Fruit fly (Drosophila melanogaster) whole organism, embryonic: Measurements from ENCODE around the gene Rad17.

ENCODE experiments used
- Antp ChIP-seq: fragments of 200-800 bp; sonication (Bioruptor generic); optimal IDR thresholded peaks from 3 replicates; lab custom pipeline; 2016; ENCODE audit warnings: missing biosample characterization, missing genetic modification characterization
- Blimp-1 ChIP-seq: fragments of 200-800 bp; sonication (Bioruptor generic); optimal IDR thresholded peaks from 3 replicates; lab custom pipeline; 2018; ENCODE audit warnings: missing biosample characterization, missing genetic modification characterization, mild to moderate bottlenecking, moderate library complexity, missing genetic modification reagents
- CG10267 ChIP-seq: fragments of 200-800 bp; sonication (Bioruptor generic); optimal IDR thresholded peaks from 2 replicates; lab custom pipeline; 2018; ENCODE audit warnings: missing biosample characterization, mild to moderate bottlenecking, missing genetic modification characterization, moderate library complexity
- CG12155 ChIP-seq: fragments of 200-800 bp; sonication (Bioruptor generic); optimal IDR thresholded peaks from 3 replicates; lab custom pipeline; 2016; ENCODE audit warnings: missing biosample characterization, missing genetic modification characterization
- CG12299 ChIP-seq: fragments of 200-800 bp; sonication (Bioruptor generic); optimal IDR thresholded peaks from 2 replicates; lab custom pipeline; 2018; ENCODE audit warnings: missing biosample characterization, mild to moderate bottlenecking, missing genetic modification characterization
- CG14050 ChIP-seq: fragments of 200-800 bp; sonication (Bioruptor generic); IDR thresholded peaks from 3 replicates; pipeline ENCODE4 v1.3.6; 2022; ENCODE audit warnings: missing biosample characterization, missing genetic modification characterization
- CG14710 ChIP-seq: fragments of 200-800 bp; sonication (Bioruptor generic); optimal IDR thresholded peaks from 3 replicates; lab custom pipeline; 2019; ENCODE audit warnings: missing biosample characterization, mild to moderate bottlenecking, missing genetic modification characterization, moderate library complexity
- CG15514 ChIP-seq: fragments of 200-800 bp; sonication (Bioruptor generic); optimal IDR thresholded peaks from 3 replicates; lab custom pipeline; 2017; ENCODE audit warnings: missing biosample characterization, missing genetic modification characterization, mild to moderate bottlenecking, moderate library complexity, missing genetic modification reagents
- CG3065 ChIP-seq: fragments of 200-800 bp; sonication (Bioruptor generic); optimal IDR thresholded peaks from 2 replicates; lab custom pipeline; 2016; ENCODE audit warnings: missing biosample characterization, missing genetic modification characterization
- CG32772 ChIP-seq: fragments of 200-800 bp; sonication (Bioruptor generic); IDR thresholded peaks from 2 replicates; pipeline ENCODE4 v1.3.6; 2022; ENCODE audit warnings: missing biosample characterization, missing genetic modification characterization
- CG34422 ChIP-seq: fragments of 200-800 bp; sonication (Bioruptor generic); IDR thresholded peaks from 3 replicates; pipeline ENCODE4 v1.3.6; 2022; ENCODE audit warnings: missing biosample characterization, missing genetic modification characterization
- CG4617 ChIP-seq: fragments of 200-800 bp; sonication (Bioruptor generic); optimal IDR thresholded peaks from 3 replicates; lab custom pipeline; 2016; ENCODE audit warnings: missing biosample characterization, missing genetic modification characterization, borderline replicate concordance
- CG6813 ChIP-seq: fragments of 200-800 bp; sonication (Bioruptor generic); optimal IDR thresholded peaks from 2 replicates; lab custom pipeline; 2017; ENCODE audit warnings: missing biosample characterization, missing genetic modification characterization, mild to moderate bottlenecking, moderate library complexity, missing genetic modification reagents
- CG7271 ChIP-seq: fragments of 200-800 bp; sonication (Bioruptor generic); optimal IDR thresholded peaks from 2 replicates; lab custom pipeline; 2018; ENCODE audit warnings: missing biosample characterization, mild to moderate bottlenecking, missing genetic modification characterization, moderate library complexity
- CG7745 ChIP-seq: fragments of 200-800 bp; sonication (Bioruptor generic); optimal IDR thresholded peaks from 2 replicates; lab custom pipeline; 2018; ENCODE audit warnings: missing biosample characterization, mild to moderate bottlenecking, missing genetic modification characterization, moderate library complexity
- CG7928 ChIP-seq: fragments of 200-800 bp; sonication (Bioruptor generic); optimal IDR thresholded peaks from 2 replicates; lab custom pipeline; 2017; ENCODE audit warnings: missing biosample characterization, mild to moderate bottlenecking, missing genetic modification characterization
- CG7963 ChIP-seq: fragments of 200-800 bp; sonication (Bioruptor generic); IDR thresholded peaks from 3 replicates; pipeline ENCODE4 v1.3.6; 2022; ENCODE audit warnings: missing biosample characterization, missing genetic modification characterization; ENCODE audit not compliant: partially characterized antibody
- CG8765 ChIP-seq: fragments of 200-800 bp; sonication (Bioruptor generic); IDR thresholded peaks from 2 replicates; pipeline ENCODE4 v1.3.6; 2022; ENCODE audit warnings: missing biosample characterization, missing genetic modification characterization
- CG9727 ChIP-seq: fragments of 200-800 bp; sonication (Bioruptor generic); optimal IDR thresholded peaks from 3 replicates; lab custom pipeline; 2017; ENCODE audit warnings: missing biosample characterization, mild to moderate bottlenecking, missing genetic modification characterization
- CG9817 ChIP-seq: fragments of 200-800 bp; sonication (Bioruptor generic); optimal IDR thresholded peaks from 2 replicates; lab custom pipeline; 2018; ENCODE audit warnings: missing biosample characterization, mild to moderate bottlenecking, missing genetic modification characterization, moderate library complexity
- Fer3 ChIP-seq: fragments of 200-800 bp; sonication (Bioruptor generic); optimal IDR thresholded peaks from 2 replicates; lab custom pipeline; 2018; ENCODE audit warnings: missing biosample characterization, mild to moderate bottlenecking, missing genetic modification characterization, moderate library complexity
- H15 ChIP-seq: fragments of 200-800 bp; sonication (Bioruptor generic); IDR thresholded peaks from 3 replicates; pipeline ENCODE4 v1.3.6; 2022; ENCODE audit warnings: missing biosample characterization, missing genetic modification characterization
- Jarid2 ChIP-seq: fragments of 200-800 bp; sonication (Bioruptor generic); optimal IDR thresholded peaks from 3 replicates; lab custom pipeline; 2017; ENCODE audit warnings: mild to moderate bottlenecking, missing biosample characterization, missing genetic modification reagents, missing genetic modification characterization
- Max ChIP-seq: fragments of 200-800 bp; sonication (Bioruptor generic); optimal IDR thresholded peaks from 2 replicates; lab custom pipeline; 2016; ENCODE audit warnings: missing biosample characterization, mild to moderate bottlenecking, missing genetic modification characterization
- Med ChIP-seq: fragments of 200-800 bp; sonication (Bioruptor generic); peaks from one replicate; lab custom pipeline; 2016; ENCODE audit warnings: missing biosample characterization, missing genetic modification characterization, mild to moderate bottlenecking, inconsistent platforms, moderate library complexity
- NC2α ChIP-seq: fragments of 200-800 bp; sonication (Bioruptor generic); optimal IDR thresholded peaks from 2 replicates; lab custom pipeline; 2016; ENCODE audit warnings: missing biosample characterization, missing genetic modification characterization
- Ravus ChIP-seq: fragments of 200-800 bp; sonication (Bioruptor generic); IDR thresholded peaks from 2 replicates; pipeline ENCODE4 v1.3.6; 2022; ENCODE audit warnings: missing biosample characterization, missing genetic modification characterization
- Sry-δ ChIP-seq: fragments of 200-800 bp; sonication (Bioruptor generic); optimal IDR thresholded peaks from 2 replicates; lab custom pipeline; 2016; ENCODE audit warnings: missing biosample characterization, missing genetic modification characterization
- TFAM ChIP-seq: fragments of 200-800 bp; sonication (Bioruptor generic); optimal IDR thresholded peaks from 2 replicates; lab custom pipeline; 2017; ENCODE audit warnings: missing biosample characterization, missing genetic modification characterization, inconsistent platforms
- Xrp1 ChIP-seq: fragments of 200-800 bp; sonication (Bioruptor generic); IDR thresholded peaks from 2 replicates; pipeline ENCODE4 v1.3.6; 2022; ENCODE audit warnings: missing biosample characterization, missing genetic modification characterization
- ac ChIP-seq: fragments of 200-800 bp; sonication (Bioruptor generic); optimal IDR thresholded peaks from 3 replicates; lab custom pipeline; 2017; ENCODE audit warnings: missing biosample characterization, mild to moderate bottlenecking, missing genetic modification characterization
- bigmax ChIP-seq: fragments of 200-800 bp; sonication (Bioruptor generic); optimal IDR thresholded peaks from 2 replicates; lab custom pipeline; 2018; ENCODE audit warnings: missing biosample characterization, mild to moderate bottlenecking, missing genetic modification characterization
- cad ChIP-seq: fragments of >200 bp; optimal IDR thresholded peaks from 2 replicates; lab custom pipeline; 2017; ENCODE audit warnings: missing biosample characterization, missing genetic modification characterization
- grn ChIP-seq: fragments of 200-800 bp; sonication (Bioruptor generic); optimal IDR thresholded peaks from 3 replicates; lab custom pipeline; 2017; ENCODE audit warnings: missing biosample characterization, missing genetic modification characterization
- gro ChIP-seq: fragments of 200-800 bp; sonication (Bioruptor generic); optimal IDR thresholded peaks from 2 replicates; lab custom pipeline; 2016; ENCODE audit warnings: missing biosample characterization, missing genetic modification characterization
- hb ChIP-seq: fragments of 200-800 bp; sonication (Bioruptor generic); IDR thresholded peaks from 3 replicates; pipeline ENCODE4 v1.3.6; 2022; ENCODE audit warnings: missing biosample characterization, missing genetic modification characterization; ENCODE audit not compliant: partially characterized antibody
- ken ChIP-seq: fragments of 200-800 bp; sonication (Bioruptor generic); IDR thresholded peaks from 3 replicates; pipeline ENCODE4 v1.3.6; 2022; ENCODE audit warnings: missing biosample characterization, missing genetic modification characterization
- kni ChIP-seq: fragments of 200-800 bp; sonication (Bioruptor generic); optimal IDR thresholded peaks from 3 replicates; lab custom pipeline; 2017; ENCODE audit warnings: mild to moderate bottlenecking, missing biosample characterization, missing genetic modification reagents, missing genetic modification characterization
- phol ChIP-seq: fragments of 200-800 bp; sonication (Bioruptor generic); optimal IDR thresholded peaks from 3 replicates; lab custom pipeline; 2018; ENCODE audit warnings: missing biosample characterization, mild to moderate bottlenecking, missing genetic modification characterization, moderate library complexity
- schlank ChIP-seq: fragments of 200-800 bp; sonication (Bioruptor generic); optimal IDR thresholded peaks from 2 replicates; lab custom pipeline; 2018; ENCODE audit warnings: missing biosample characterization, mild to moderate bottlenecking, missing genetic modification characterization
- sens ChIP-seq: fragments of 200-800 bp; sonication (Bioruptor generic); peaks from one replicate; lab custom pipeline; 2016; ENCODE audit warnings: missing biosample characterization, missing genetic modification characterization
- shn ChIP-seq: fragments of 200-800 bp; sonication (Bioruptor generic); optimal IDR thresholded peaks from 3 replicates; lab custom pipeline; 2016; ENCODE audit warnings: missing biosample characterization, missing genetic modification characterization
- slbo ChIP-seq: fragments of 200-800 bp; sonication (Bioruptor generic); IDR thresholded peaks from 2 replicates; pipeline ENCODE4 v1.3.6; 2022; ENCODE audit warnings: missing biosample characterization, missing genetic modification characterization
- stwl ChIP-seq: fragments of 200-800 bp; sonication (Bioruptor generic); optimal IDR thresholded peaks from 3 replicates; lab custom pipeline; 2018; ENCODE audit warnings: missing biosample characterization, mild to moderate bottlenecking, missing genetic modification characterization, moderate library complexity
- twi ChIP-seq: fragments of 200-800 bp; optimal IDR thresholded peaks from 2 replicates; lab custom pipeline; 2019; ENCODE audit warnings: missing biosample characterization, mild to moderate bottlenecking, missing genetic modification characterization, moderate library complexity
- vnd ChIP-seq: fragments of 200-800 bp; sonication (Bioruptor generic); IDR thresholded peaks from 3 replicates; pipeline ENCODE4 v1.3.6; 2022; ENCODE audit warnings: missing biosample characterization, missing genetic modification characterization; ENCODE audit not compliant: partially characterized antibody

Rad17 gene

dm6 chr3R:14659354-14659804 is 3.6 kb downstream of the Rad17 start, which contains the start of gene Hexim (continued):
- no peak for TF ChIP-seq CG7271 (tag; lab: Kevin White, UChicago)
- no peak for TF ChIP-seq CG7745 (tag; lab: Kevin White, UChicago)
- TF ChIP-seq CG32772 = peak; percentile 45; the same call in 1 of the 2 replicates
- TF ChIP-seq CG9817 (tag; lab: Kevin White, UChicago) = no peak
- no peak for TF ChIP-seq Antp (GFP tag; lab: Kevin White, UChicago)
- TF ChIP-seq stwl = peak; percentile 44
- no peak for TF ChIP-seq Blimp-1
- TF ChIP-seq Max (GFP tag; lab: Kevin White, UChicago) = no peak
- TF ChIP-seq grn = no peak
- TF ChIP-seq hb (GFP tag; lab: Robert Waterston, UW) = no peak
- TF ChIP-seq CG14710 = peak; percentile 73
- TF ChIP-seq phol (tag; lab: Kevin White, UChicago) = peak; percentile 95
- TF ChIP-seq H15 (GFP tag; lab: Robert Waterston, UW) = no peak
- peak; percentile 46 for TF ChIP-seq Sry-δ (GFP tag; lab: Kevin White, UChicago)
- TF ChIP-seq CG8765 (GFP tag; lab: Robert Waterston, UW) = no peak
- TF ChIP-seq schlank (tag; lab: Kevin White, UChicago) = no peak
- no peak for TF ChIP-seq shn (GFP tag; lab: Kevin White, UChicago)
- no peak for TF ChIP-seq ac (GFP tag; lab: Kevin White, UChicago)
- TF ChIP-seq Ravus = no peak
- TF ChIP-seq gro (GFP tag; lab: Kevin White, UChicago) = peak; percentile 57
- TF ChIP-seq Jarid2 (GFP tag; lab: Kevin White, UChicago) = peak; percentile 20
- TF ChIP-seq CG12155 (GFP tag; lab: Kevin White, UChicago) = peak; percentile 1
- TF ChIP-seq CG14050 (GFP tag; lab: Robert Waterston, UW) = no peak
- TF ChIP-seq CG12299 = peak; percentile 40
- no peak for TF ChIP-seq Fer3
- TF ChIP-seq TFAM (GFP tag; lab: Kevin White, UChicago) = no peak
- TF ChIP-seq Xrp1 (GFP tag; lab: Robert Waterston, UW) = no peak
- no peak for TF ChIP-seq CG6813
- TF ChIP-seq vnd (GFP tag; lab: Robert Waterston, UW) = no peak
- peak; percentile 9 for TF ChIP-seq kni (GFP tag; lab: Kevin White, UChicago)
- TF ChIP-seq bigmax = no peak
- TF ChIP-seq NC2α (GFP tag; lab: Kevin White, UChicago) = no peak
- no peak for TF ChIP-seq cad
- no peak for TF ChIP-seq twi (tag; lab: Kevin White, UChicago)
- TF ChIP-seq CG3065 (GFP tag; lab: Kevin White, UChicago) = no peak
- no peak for TF ChIP-seq CG7928 (GFP tag; lab: Kevin White, UChicago)
- no peak for TF ChIP-seq CG9727 (GFP tag; lab: Kevin White, UChicago)
- peak; percentile 70 for TF ChIP-seq CG15514 (GFP tag; lab: Kevin White, UChicago)
- no peak for TF ChIP-seq slbo (GFP tag; lab: Robert Waterston, UW)
- peak; percentile 64 for TF ChIP-seq CG4617

DNA sequence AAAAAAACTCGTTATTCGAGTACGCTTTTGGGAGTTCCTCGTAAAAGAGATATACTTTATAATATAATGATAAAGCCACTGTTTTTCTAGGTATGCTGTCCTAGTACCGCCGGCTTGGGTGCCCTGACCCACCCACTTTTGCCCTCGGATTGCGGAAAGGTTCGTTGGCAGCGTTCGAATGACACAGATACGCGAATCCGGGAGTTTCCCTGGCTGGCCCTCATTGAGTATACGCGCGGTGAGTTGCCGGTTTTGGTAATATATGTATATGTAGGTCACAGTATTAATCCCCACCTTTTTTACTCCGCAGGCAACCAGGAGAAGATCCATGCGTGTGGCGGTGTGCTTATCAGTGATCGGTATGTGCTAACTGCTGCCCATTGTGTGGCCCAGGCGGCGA is 4.8 kb downstream of the Rad17 start:
- TF ChIP-seq CG10267 (tag; lab: Kevin White, UChicago) (no peak), sens (peak; percentile 52), Med (peak; percentile 46), CG7963 (GFP tag; lab: Robert Waterston, UW) (no peak), ken (GFP tag; lab: Robert Waterston, UW) (no peak), CG34422 (GFP tag; lab: Robert Waterston, UW) (no peak)
